Fruit fly (Drosophila melanogaster): ENCODE results near the gene Ac76E.
A peak's percentile ranks its signal among the peaks of the same experiment; 100 is the strongest.

The Ac76E gene

DNA sequence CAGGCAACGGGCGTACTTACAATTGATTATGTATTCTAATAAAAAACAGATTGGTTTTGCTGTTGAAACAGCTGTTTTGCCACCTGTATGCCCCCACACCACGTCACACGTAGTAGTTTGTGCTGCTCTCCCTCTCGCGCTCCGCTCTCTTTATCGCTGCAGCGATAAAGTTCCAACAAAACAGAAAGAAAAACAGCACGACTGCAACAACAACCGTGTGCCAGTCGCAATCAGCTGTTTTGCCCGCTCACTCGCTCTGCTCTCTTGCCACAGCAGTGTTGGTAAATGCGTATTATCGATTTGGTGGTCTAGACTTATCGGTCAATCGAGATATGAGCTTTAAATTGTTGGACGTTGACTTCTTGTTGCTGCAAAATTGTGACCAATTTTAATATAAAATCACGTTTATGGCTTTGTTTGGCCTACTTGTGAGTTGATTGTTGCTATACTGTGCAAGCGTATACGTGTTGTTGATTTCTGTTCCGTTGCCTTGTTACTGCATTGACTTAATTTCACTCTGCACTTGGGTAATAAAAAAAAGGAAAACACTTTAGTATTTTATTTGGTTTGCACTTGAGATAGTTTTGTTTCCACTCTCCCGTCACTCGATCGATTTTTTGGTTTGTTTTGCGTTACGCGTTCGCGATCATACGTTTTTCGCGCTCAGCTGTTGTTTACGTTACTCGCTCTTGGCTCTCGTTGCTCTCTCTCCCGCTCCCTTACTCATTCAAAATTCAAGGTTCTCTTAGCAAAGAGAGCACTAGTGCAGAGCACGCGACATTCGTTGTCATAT is 42.0 kb upstream of the Ac76E start (continued):
- peak; percentile 20 for TF ChIP-seq CG15336 (GFP tag; IDR thresholded peaks at IDR 0.05)
- peak; percentile 1 to 69 for TF ChIP-seq ss (GFP tag; optimal IDR thresholded peaks at IDR 0.05)
- no peak for TF ChIP-seq Blimp-1 (GFP tag; optimal IDR thresholded peaks at IDR 0.05)
- peak; percentile 57 for TF ChIP-seq CG6808 (GFP tag; optimal IDR thresholded peaks at IDR 0.05)
- TF ChIP-seq vri (GFP tag; optimal IDR thresholded peaks at IDR 0.05) = peak; percentile 32
- TF ChIP-seq net (GFP tag; optimal IDR thresholded peaks at IDR 0.05) = peak; percentile 9
- no peak for TF ChIP-seq Smox (GFP tag; optimal IDR thresholded peaks at IDR 0.05)
- no peak for TF ChIP-seq Ets21C (GFP tag; optimal IDR thresholded peaks at IDR 0.05)
- no peak for TF ChIP-seq cyc (GFP tag; optimal IDR thresholded peaks at IDR 0.05)
- peak; percentile 65 for TF ChIP-seq CG32006 (GFP tag; optimal IDR thresholded peaks at IDR 0.05)
- no peak for TF ChIP-seq CG10631 (GFP tag; optimal IDR thresholded peaks at IDR 0.05)
- TF ChIP-seq Eip75B (GFP tag; optimal IDR thresholded peaks at IDR 0.05) = no peak
- peak in 1 of 2 experiments; percentile 51 for TF ChIP-seq salr (GFP tag; optimal IDR thresholded peaks at IDR 0.05)
- peak; percentile 27 for TF ChIP-seq CG3919 (GFP tag; optimal IDR thresholded peaks at IDR 0.05)
- no peak for TF ChIP-seq Gug (GFP tag; IDR thresholded peaks at IDR 0.05)
- no peak for TF ChIP-seq Hr38 (GFP tag; optimal IDR thresholded peaks at IDR 0.05)
- peak; percentile 57 for TF ChIP-seq CG6276 (GFP tag; optimal IDR thresholded peaks at IDR 0.05)

- no peak for TF ChIP-seq net (GFP tag; optimal IDR thresholded peaks at IDR 0.05)
- TF ChIP-seq ss (GFP tag; optimal IDR thresholded peaks at IDR 0.05) = no peak
- TF ChIP-seq Sox15 (GFP tag; optimal IDR thresholded peaks at IDR 0.05) = no peak
- TF ChIP-seq Hr38 (GFP tag; optimal IDR thresholded peaks at IDR 0.05) = no peak
- TF ChIP-seq Ets21C (GFP tag; optimal IDR thresholded peaks at IDR 0.05) = no peak
- TF ChIP-seq CG3032 (tag; optimal IDR thresholded peaks at IDR 0.05) = no peak
- peak; percentile 58 for TF ChIP-seq fkh (GFP tag; optimal IDR thresholded peaks at IDR 0.05)
Measured at dm6 chr3L:19897685-19898009, 41.4 kb upstream of the Ac76E start.

DNA sequence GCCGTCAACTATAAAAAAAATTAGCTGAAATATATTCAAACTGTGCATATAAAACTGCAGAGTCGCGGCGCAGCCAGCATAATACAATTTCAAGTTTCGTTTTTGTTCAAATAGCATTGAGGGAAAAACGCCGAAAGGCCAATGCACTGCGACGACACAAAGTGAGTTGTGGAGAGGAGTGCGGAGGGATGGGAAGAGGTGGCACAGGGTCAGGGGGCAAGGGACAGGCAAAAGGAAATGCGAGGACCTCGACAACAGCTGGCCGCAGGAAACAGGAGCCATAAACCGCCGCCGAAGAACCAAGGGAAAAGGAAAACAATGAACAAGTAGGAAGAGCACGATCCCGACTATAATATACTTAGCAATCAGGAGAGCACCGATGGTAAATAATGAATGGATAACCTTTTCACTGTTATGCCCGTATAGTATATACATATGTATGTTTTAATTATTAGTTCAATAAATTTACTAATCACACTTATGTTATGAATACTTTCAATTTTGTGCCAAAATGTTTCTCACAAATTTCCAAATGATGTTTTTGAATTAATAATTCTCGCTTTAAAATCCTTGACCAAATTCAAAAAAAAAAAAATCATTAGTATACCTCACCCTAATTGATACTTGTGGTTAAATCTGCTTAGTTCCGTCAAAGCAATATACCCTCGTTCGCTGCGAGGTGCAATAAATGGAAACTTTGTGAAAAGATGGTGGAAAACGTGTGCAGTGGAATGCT is 40.4 kb upstream of the Ac76E start:
- TF ChIP-seq CG3919 (GFP tag; optimal IDR thresholded peaks at IDR 0.05) = peak; percentile 69
- TF ChIP-seq spab (GFP tag; optimal IDR thresholded peaks at IDR 0.05) = peak; percentile 62
- no peak for TF ChIP-seq Ets21C (GFP tag; optimal IDR thresholded peaks at IDR 0.05)
- TF ChIP-seq CG11762 (GFP tag; optimal IDR thresholded peaks at IDR 0.05; ENCODE audit: insufficient read depth) = peak; percentile 17
- no peak for TF ChIP-seq Gug (GFP tag; IDR thresholded peaks at IDR 0.05)
- TF ChIP-seq CG10631 (GFP tag; optimal IDR thresholded peaks at IDR 0.05) = peak; percentile 70
- peak; percentile 21 for TF ChIP-seq Hr39 (GFP tag; optimal IDR thresholded peaks at IDR 0.05)
- TF ChIP-seq salr (GFP tag; optimal IDR thresholded peaks at IDR 0.05) = peak in 1 of 2 experiments; percentile 72
- no peak for TF ChIP-seq vri (GFP tag; optimal IDR thresholded peaks at IDR 0.05)
- TF ChIP-seq Eip93F (GFP tag; optimal IDR thresholded peaks at IDR 0.05) = no peak
- peak; percentile 60 for TF ChIP-seq acj6 (GFP tag; optimal IDR thresholded peaks at IDR 0.05)
- TF ChIP-seq Sox102F (GFP tag; optimal IDR thresholded peaks at IDR 0.05) = peak; percentile 35
- TF ChIP-seq Hr38 (GFP tag; optimal IDR thresholded peaks at IDR 0.05) = no peak
- TF ChIP-seq fkh (GFP tag; optimal IDR thresholded peaks at IDR 0.05) = no peak
- no peak for TF ChIP-seq eg (GFP tag; IDR thresholded peaks at IDR 0.05)
- peak; percentile 36 for TF ChIP-seq Met (GFP tag; optimal IDR thresholded peaks at IDR 0.05)
- peak; percentile 39 for TF ChIP-seq CG3032 (tag; optimal IDR thresholded peaks at IDR 0.05)
- no peak for TF ChIP-seq ss (GFP tag; optimal IDR thresholded peaks at IDR 0.05)
- peak; percentile 26 for TF ChIP-seq CG34406 (GFP tag; optimal IDR thresholded peaks at IDR 0.05)
- peak; percentile 40 for TF ChIP-seq CG8632 (GFP tag; optimal IDR thresholded peaks at IDR 0.05)
- TF ChIP-seq CG6808 (GFP tag; optimal IDR thresholded peaks at IDR 0.05) = peak; percentile 35
- peak; percentile 25 for TF ChIP-seq lz (GFP tag; optimal IDR thresholded peaks at IDR 0.05)
- TF ChIP-seq CG10669 (GFP tag; optimal IDR thresholded peaks at IDR 0.05) = peak; percentile 50
- no peak for TF ChIP-seq Lpt (GFP tag; optimal IDR thresholded peaks at IDR 0.05)
- peak; percentile 85 for TF ChIP-seq Eip78C (GFP tag)
- peak; percentile 42 for TF ChIP-seq CG4318 (GFP tag; optimal IDR thresholded peaks at IDR 0.05)
- peak; percentile 87 for TF ChIP-seq svp (GFP tag)
- no peak; the same call in 2 of the 3 replicates for TF ChIP-seq CG6163 (GFP tag; IDR thresholded peaks at IDR 0.05)
- TF ChIP-seq achi (GFP tag; optimal IDR thresholded peaks at IDR 0.05) = peak; percentile 44
- peak; percentile 12 for TF ChIP-seq Sox15 (GFP tag; optimal IDR thresholded peaks at IDR 0.05)
- TF ChIP-seq CG8319 (GFP tag; optimal IDR thresholded peaks at IDR 0.05) = peak; percentile 27
- TF ChIP-seq CG6792 (GFP tag; optimal IDR thresholded peaks at IDR 0.05) = peak; percentile 51
- TF ChIP-seq esn (GFP tag; optimal IDR thresholded peaks at IDR 0.05) = peak; percentile 59
- no peak for TF ChIP-seq CG16779 (tag; optimal IDR thresholded peaks at IDR 0.05)
- peak; percentile 35 for TF ChIP-seq Ets96B (tag; optimal IDR thresholded peaks at IDR 0.05)

Measured in whole organism, prepupa.